Fruit fly (Drosophila melanogaster) whole organism, embryonic: ENCODE data around the gene Ldh.

Experiments used
- CG15269 ChIP-seq: fragments of 200-800 bp; sonication (Bioruptor generic); optimal IDR thresholded peaks from 2 replicates; lab custom pipeline; 2018; ENCODE audit warnings: missing biosample characterization, mild to moderate bottlenecking, missing genetic modification characterization, moderate library complexity
- CG33557 ChIP-seq: fragments of 200-800 bp; sonication (Bioruptor generic); optimal IDR thresholded peaks from 2 replicates; lab custom pipeline; 2019; ENCODE audit warnings: missing biosample characterization, mild to moderate bottlenecking, missing genetic modification characterization, moderate library complexity
- Hr39 ChIP-seq: fragments of >200 bp; optimal IDR thresholded peaks from 2 replicates; lab custom pipeline; 2017
- Xbp1 ChIP-seq: fragments of 200-800 bp; sonication (Bioruptor generic); optimal IDR thresholded peaks from 3 replicates; lab custom pipeline; 2016; ENCODE audit warnings: missing biosample characterization, mild to moderate bottlenecking, missing genetic modification characterization
- fd96Cb ChIP-seq: fragments of 200-800 bp; sonication (Bioruptor generic); optimal IDR thresholded peaks from 2 replicates; lab custom pipeline; 2018; ENCODE audit warnings: missing biosample characterization, mild to moderate bottlenecking, missing genetic modification characterization, moderate library complexity
- gfzf ChIP-seq: fragments of 200-800 bp; sonication (Bioruptor generic); optimal IDR thresholded peaks from 2 replicates; lab custom pipeline; 2016; ENCODE audit warnings: missing biosample characterization, mild to moderate bottlenecking, missing genetic modification characterization, moderate library complexity
- mam ChIP-seq: fragments of 200-800 bp; sonication (Bioruptor generic); optimal IDR thresholded peaks from 3 replicates; lab custom pipeline; 2016; ENCODE audit warnings: missing biosample characterization, missing genetic modification characterization
- nom ChIP-seq: fragments of 200-800 bp; sonication (Bioruptor generic); optimal IDR thresholded peaks from 2 replicates; lab custom pipeline; 2017; ENCODE audit warnings: missing biosample characterization, missing genetic modification characterization, mild to moderate bottlenecking, moderate library complexity, missing genetic modification reagents
- pan ChIP-seq, 4 experiments: fragments of >200 bp in 3 of 4; fragments of 200-800 bp in 1 of 4; sonication (Bioruptor generic) in 1 of 4; optimal IDR thresholded peaks in 3 of 4; IDR thresholded peaks in 1 of 4; 2 replicates each; pipeline versions ENCODE4 v1.3.6 to Lab custom; 2017 to 2022; ENCODE audit warnings: missing biosample characterization in 2 of 4, missing genetic modification characterization in 2 of 4, mixed read lengths in 1 of 4
- sd ChIP-seq: fragments of 200-800 bp; sonication (Bioruptor generic); optimal IDR thresholded peaks from 3 replicates; lab custom pipeline; 2018; ENCODE audit warnings: missing biosample characterization, mild to moderate bottlenecking, missing genetic modification characterization, moderate library complexity
- so ChIP-seq: fragments of 200-800 bp; sonication (Bioruptor generic); IDR thresholded peaks from 3 replicates; pipeline ENCODE4 v1.3.6; 2022; ENCODE audit warnings: missing biosample characterization, missing genetic modification characterization

DNA sequence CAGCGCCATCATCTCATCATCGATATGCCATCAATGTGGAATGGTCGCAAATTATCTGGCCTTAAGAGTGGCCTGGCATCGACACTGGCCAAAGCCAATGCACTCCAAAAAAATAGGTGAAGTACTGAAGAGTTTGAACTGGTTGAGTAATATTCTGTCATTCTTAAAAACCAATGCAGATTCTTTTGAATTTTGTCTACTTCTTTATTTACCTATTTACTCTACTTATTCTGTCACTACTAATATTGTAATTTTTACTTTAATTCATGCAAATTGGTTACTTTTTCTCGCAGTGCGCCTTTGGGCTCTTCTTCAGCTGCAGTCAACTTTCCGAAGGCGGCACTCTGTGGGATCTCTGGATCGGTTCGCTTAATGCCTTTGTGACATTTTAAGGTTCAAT, 6.5 kb upstream of the Ldh start:
- no peak for TF ChIP-seq fd96Cb (tag; lab: Kevin White, UChicago)
- no peak for TF ChIP-seq CG15269 (tag; lab: Kevin White, UChicago)
- TF ChIP-seq nom (GFP tag; lab: Kevin White, UChicago) = no peak
- no peak for TF ChIP-seq Xbp1 (GFP tag; lab: Kevin White, UChicago)
- TF ChIP-seq so = no peak
- TF ChIP-seq pan (optimal IDR thresholded peaks at IDR 0.05; lab: Kevin White, UChicago) = no peak
- TF ChIP-seq pan (GFP tag; optimal IDR thresholded peaks at IDR 0.05 in 1 of 2, IDR thresholded peaks at IDR 0.05 in 1 of 2) = no peak
- no peak for TF ChIP-seq gfzf
- no peak for TF ChIP-seq mam (GFP tag; lab: Kevin White, UChicago)
- TF ChIP-seq Hr39 = no peak
- no peak for TF ChIP-seq sd (tag; lab: Kevin White, UChicago)
- no peak for TF ChIP-seq CG33557 (GFP tag; lab: Kevin White, UChicago)
